Fruit fly (Drosophila melanogaster) Kc167 (cell line): ENCODE results near the gene Mst84B.

Experiments
- Myc ChIP-seq: fragments of >200 bp; optimal IDR thresholded peaks from 2 replicates; lab custom pipeline; 2017; ENCODE audit warnings: missing external identifiers
- Sin3A ChIP-seq: fragments of >200 bp; optimal IDR thresholded peaks from 2 replicates; lab custom pipeline; 2018; ENCODE audit warnings: missing external identifiers
- h ChIP-seq: fragments of >200 bp; optimal IDR thresholded peaks from 3 replicates; lab custom pipeline; 2018; ENCODE audit warnings: missing external identifiers
- insv ChIP-seq: fragments of >200 bp; optimal IDR thresholded peaks from 3 replicates; lab custom pipeline; 2018; ENCODE audit warnings: missing external identifiers
- psq ChIP-seq: fragments of >200 bp; optimal IDR thresholded peaks from 2 replicates; lab custom pipeline; 2017; ENCODE audit warnings: missing external identifiers
- ttk ChIP-seq: sonication (Bioruptor generic); optimal IDR thresholded peaks from 2 replicates; lab custom pipeline; 2017; ENCODE audit warnings: missing external identifiers

The Mst84B gene

dm6 chr3R:7102853-7103833 lies 41.2 kb downstream of the Mst84B start:
- TF ChIP-seq psq (lab: Kevin White, UChicago) (no peak), Sin3A (lab: Kevin White, UChicago) (no peak), insv (no peak), h (lab: Kevin White, UChicago) (no peak), Myc (lab: Kevin White, UChicago) (no peak), ttk (no peak)

dm6 chr3R:7104308-7104707 lies 42.3 kb downstream of the Mst84B start:
- TF ChIP-seq insv (no peak), Sin3A (lab: Kevin White, UChicago) (no peak), ttk (no peak), Myc (lab: Kevin White, UChicago) (no peak), h (lab: Kevin White, UChicago) (no peak)

- TF ChIP-seq psq (lab: Kevin White, UChicago) (no peak), ttk (no peak), insv (no peak), Sin3A (lab: Kevin White, UChicago) (no peak), h (lab: Kevin White, UChicago) (no peak), Myc (lab: Kevin White, UChicago) (no peak)
Measured at dm6 chr3R:7105503-7106164, 43.7 kb downstream of the Mst84B start.

- no peak for TF ChIP-seq insv
- no peak for TF ChIP-seq Sin3A (lab: Kevin White, UChicago)
- TF ChIP-seq psq (lab: Kevin White, UChicago), result no peak
- TF ChIP-seq Myc (lab: Kevin White, UChicago), result no peak
- TF ChIP-seq h (lab: Kevin White, UChicago), result no peak
- no peak for TF ChIP-seq ttk
Measured at dm6 chr3R:7107713-7108588, 46.0 kb downstream of the Mst84B start.

dm6 chr3R:7108589-7109312 lies 46.8 kb downstream of the Mst84B start:
- TF ChIP-seq Sin3A (lab: Kevin White, UChicago) (no peak), h (lab: Kevin White, UChicago) (no peak), psq (lab: Kevin White, UChicago) (no peak), insv (no peak), Myc (lab: Kevin White, UChicago) (no peak), ttk (no peak)

dm6 chr3R:7109760-7110303 lies 47.9 kb downstream of the Mst84B start:
- TF ChIP-seq insv (no peak), psq (lab: Kevin White, UChicago) (no peak)

dm6 chr3R:7111206-7111858 lies 49.4 kb downstream of the Mst84B start:
- TF ChIP-seq ttk (no peak), Sin3A (lab: Kevin White, UChicago) (no peak), h (lab: Kevin White, UChicago) (no peak), Myc (lab: Kevin White, UChicago) (no peak), insv (no peak), psq (lab: Kevin White, UChicago) (no peak)

- TF ChIP-seq ttk, result no peak
- no peak for TF ChIP-seq psq (lab: Kevin White, UChicago)
- TF ChIP-seq insv, result no peak
- TF ChIP-seq Sin3A (lab: Kevin White, UChicago), result no peak
- TF ChIP-seq Myc (lab: Kevin White, UChicago), result no peak
- TF ChIP-seq h (lab: Kevin White, UChicago), result no peak
Measured at dm6 chr3R:7112977-7113376, 51.0 kb downstream of the Mst84B start.
